Worm (Caenorhabditis elegans) whole organism, early embryonic: ENCODE data around the gene nduf-2.2.

Experiments used
- B0310.2 ChIP-seq: sonication (generic microtip); optimal IDR thresholded peaks from 2 replicates; lab custom pipeline; 2016; ENCODE audit warnings: mild to moderate bottlenecking, missing genetic modification characterization, missing compliant biosample characterization
- F13C5.2 ChIP-seq: sonication (generic microtip); optimal IDR thresholded peaks from 2 replicates; lab custom pipeline; 2017; ENCODE audit warnings: mild to moderate bottlenecking, missing genetic modification characterization, inconsistent platforms, missing compliant biosample characterization
- aly-1 ChIP-seq: sonication (generic microtip); optimal IDR thresholded peaks from 2 replicates; lab custom pipeline; 2016; ENCODE audit warnings: missing genetic modification characterization, missing compliant biosample characterization
- ama-1 ChIP-seq: fragments of 150-350 bp; optimal IDR thresholded peaks from 2 replicates; lab custom pipeline; 2014
- ceh-13 ChIP-seq: fragments of 200-800 bp; sonication (Bioruptor generic); optimal IDR thresholded peaks from 2 replicates; lab custom pipeline; 2018; ENCODE audit warnings: mild to moderate bottlenecking, missing genetic modification characterization, missing compliant biosample characterization
- ceh-36 ChIP-seq: sonication (generic microtip); optimal IDR thresholded peaks from 2 replicates; lab custom pipeline; 2016; ENCODE audit warnings: missing genetic modification characterization, inconsistent platforms, missing compliant biosample characterization
- ets-7 ChIP-seq: sonication (generic microtip); optimal IDR thresholded peaks from 2 replicates; lab custom pipeline; 2016; ENCODE audit warnings: missing genotype, missing genetic modification characterization, missing compliant biosample characterization
- flt-1 ChIP-seq: fragments of 200-800 bp; sonication (Bioruptor generic); IDR thresholded peaks from 2 replicates; pipeline ENCODE4 v1.3.6; 2022; ENCODE audit warnings: missing genetic modification characterization, missing compliant biosample characterization
- hmbx-1 ChIP-seq: sonication (generic microtip); optimal IDR thresholded peaks from 2 replicates; lab custom pipeline; 2016; ENCODE audit warnings: mild to moderate bottlenecking, missing genetic modification characterization, missing compliant biosample characterization
- hmg-4 ChIP-seq: fragments of 200-800 bp; sonication (Bioruptor generic); optimal IDR thresholded peaks from 2 replicates; lab custom pipeline; 2018; ENCODE audit warnings: mild to moderate bottlenecking, missing genetic modification characterization, missing compliant biosample characterization
- hnd-1 ChIP-seq: sonication (generic microtip); optimal IDR thresholded peaks from 2 replicates; lab custom pipeline; 2016; ENCODE audit warnings: missing genetic modification characterization, missing compliant biosample characterization
- pes-1 ChIP-seq: fragments of 200-800 bp; sonication (Bioruptor generic); IDR thresholded peaks from 2 replicates; pipeline ENCODE4 v1.3.6; 2022; ENCODE audit warnings: missing genetic modification reagents, missing genetic modification characterization, missing compliant biosample characterization
- scrt-1 ChIP-seq: fragments of 200-800 bp; sonication (Bioruptor generic); IDR thresholded peaks from 2 replicates; pipeline ENCODE4 v1.3.6; 2022; ENCODE audit warnings: missing genetic modification characterization, missing compliant biosample characterization
- sea-1 ChIP-seq: fragments of 200-800 bp; sonication (Bioruptor generic); conservative IDR thresholded peaks from 2 replicates; pipeline ENCODE4 v1.3.6; 2022; ENCODE audit warnings: missing genetic modification characterization, missing compliant biosample characterization
- tbx-11 ChIP-seq: fragments of 200-800 bp; sonication (Bioruptor generic); IDR thresholded peaks from 2 replicates; pipeline ENCODE4 v1.3.6; 2022; ENCODE audit warnings: missing genetic modification characterization, missing compliant biosample characterization
- tbx-37 ChIP-seq: fragments of 200-800 bp; sonication (Bioruptor generic); conservative IDR thresholded peaks from 2 replicates; pipeline ENCODE4 v1.3.6; 2022; ENCODE audit warnings: missing genetic modification reagents, missing genetic modification characterization, missing compliant biosample characterization
- tra-4 ChIP-seq: sonication (generic microtip); optimal IDR thresholded peaks from 2 replicates; lab custom pipeline; 2017; ENCODE audit warnings: missing genetic modification characterization, missing compliant biosample characterization

The nduf-2.2 gene

DNA sequence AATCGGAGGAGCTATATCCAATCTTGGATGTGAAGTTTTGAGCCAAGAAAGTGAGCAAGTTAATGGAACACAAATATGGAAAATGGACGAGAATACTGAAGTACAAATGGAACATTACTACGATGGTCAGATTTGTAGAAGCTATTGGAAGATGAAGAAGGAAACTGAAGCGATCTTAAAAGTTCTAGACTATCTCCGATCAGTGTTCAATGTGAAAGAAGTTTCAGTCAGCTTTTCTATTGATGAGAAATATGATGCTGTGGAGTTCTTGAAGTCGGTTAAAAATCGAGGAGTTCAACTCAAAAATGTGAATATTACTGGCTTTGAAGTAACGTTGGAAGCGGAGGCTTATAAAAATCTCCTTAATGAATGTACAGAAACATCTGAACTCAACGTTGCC, 34.1 kb downstream of the nduf-2.2 start:
- no peak for TF ChIP-seq hnd-1

DNA sequence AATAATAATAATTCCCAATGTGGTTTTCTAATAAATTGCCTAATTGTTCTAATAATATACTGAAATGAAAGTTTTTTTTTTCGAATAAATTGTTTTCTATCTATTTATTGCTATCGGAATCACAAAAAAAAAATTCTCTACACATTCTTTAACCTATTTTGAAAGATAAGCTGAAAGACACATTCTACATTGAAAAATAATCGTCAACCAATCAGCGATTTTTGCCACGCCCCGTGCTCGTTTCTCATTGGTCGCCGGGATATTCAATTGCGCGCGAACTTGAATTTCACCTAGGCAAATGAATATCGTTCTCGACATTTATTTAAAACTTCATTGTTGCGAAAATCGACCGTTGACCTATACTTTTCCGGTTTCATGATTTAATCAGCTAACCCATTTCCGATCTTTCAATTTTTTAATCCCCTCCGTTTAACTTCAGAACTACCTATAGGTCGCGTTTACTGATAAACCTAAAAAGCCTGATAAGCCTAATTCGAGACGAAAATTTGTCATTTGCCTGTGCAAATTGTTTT, 35.1 kb downstream of the nduf-2.2 start, which contains the start of gene F23F12.3:
TSS of gene F23F12.3 (plus strand) at position 483 of the 533 bp plus-strand sequence.
- TF ChIP-seq tbx-37 (no peak), F13C5.2 (tag; lab: Kevin White, UChicago) (no peak), B0310.2 (tag; lab: Kevin White, UChicago) (no peak), hmbx-1 (tag; lab: Kevin White, UChicago) (no peak), aly-1 (no peak), ceh-13 (GFP tag; lab: Kevin White, UChicago) (no peak), hnd-1 (no peak), tra-4 (tag; lab: Kevin White, UChicago) (no peak), tbx-11 (no peak), ets-7 (tag; lab: Kevin White, UChicago) (no peak), hmg-4 (GFP tag; lab: Kevin White, UChicago) (no peak)

DNA sequence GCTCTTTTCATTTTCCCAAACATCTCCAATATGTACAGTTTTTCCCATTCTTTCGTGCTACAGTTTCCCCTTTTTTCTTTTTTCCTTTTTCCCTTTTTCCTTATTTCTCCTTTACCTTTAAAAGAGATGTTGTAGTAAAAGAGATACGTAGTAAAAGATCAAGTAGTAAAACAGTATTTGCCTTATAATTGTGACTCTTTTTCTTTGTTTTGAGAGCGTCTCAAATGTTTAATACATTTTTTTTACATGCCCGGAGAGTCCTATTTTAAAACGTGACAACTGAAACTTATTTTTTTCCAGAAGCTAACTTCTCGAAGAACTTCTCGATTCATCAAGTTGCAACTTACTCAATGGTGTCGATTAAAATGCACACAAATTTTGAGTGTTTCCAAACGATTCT, 42.8 kb downstream of the nduf-2.2 start, which contains the start of gene F23F12.12:
TSS of gene F23F12.12 (plus strand) at position 301 of the 400 bp plus-strand sequence.
- TF ChIP-seq sea-1 (GFP tag; lab: Robert Waterston, UW) (no peak), scrt-1 (GFP tag; lab: Robert Waterston, UW) (no peak), ceh-36 (tag; lab: Kevin White, UChicago) (no peak), aly-1 (no peak), tra-4 (tag; lab: Kevin White, UChicago) (no peak), hnd-1 (no peak), ceh-13 (GFP tag; lab: Kevin White, UChicago) (no peak), F13C5.2 (tag; lab: Kevin White, UChicago) (no peak), ets-7 (tag; lab: Kevin White, UChicago) (no peak), flt-1 (no peak), tbx-11 (no peak), tbx-37 (no peak), ama-1 (no peak)

DNA sequence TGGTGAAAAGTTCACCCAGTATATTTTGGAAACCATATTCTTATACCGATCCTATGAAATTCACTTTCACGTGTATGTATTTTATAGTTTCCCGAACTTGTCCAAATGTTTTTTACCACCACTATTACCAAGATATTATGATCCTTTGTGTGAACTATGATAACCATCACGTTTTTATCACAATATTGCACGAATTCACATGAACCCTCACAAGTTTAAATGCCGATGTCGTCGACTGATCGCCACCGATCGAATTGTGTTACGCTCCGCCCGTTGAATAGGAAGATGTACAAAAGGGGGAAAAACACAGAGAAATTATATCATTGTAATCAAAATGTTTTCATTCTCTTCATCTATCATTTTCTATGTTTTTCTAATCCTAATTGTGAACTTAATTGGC, 43.3 kb downstream of the nduf-2.2 start:
- TF ChIP-seq ceh-36 (tag; lab: Kevin White, UChicago): no peak
- no peak for TF ChIP-seq hnd-1
- no peak for TF ChIP-seq tra-4 (tag; lab: Kevin White, UChicago)
- no peak for TF ChIP-seq tbx-11
- TF ChIP-seq ama-1: no peak
- TF ChIP-seq ceh-13 (GFP tag; lab: Kevin White, UChicago): no peak
- no peak for TF ChIP-seq F13C5.2 (tag; lab: Kevin White, UChicago)
- no peak for TF ChIP-seq sea-1 (GFP tag; lab: Robert Waterston, UW)
- no peak for TF ChIP-seq hmg-4 (GFP tag; lab: Kevin White, UChicago)
- no peak for TF ChIP-seq B0310.2 (tag; lab: Kevin White, UChicago)
- no peak for TF ChIP-seq ets-7 (tag; lab: Kevin White, UChicago)
- no peak for TF ChIP-seq scrt-1 (GFP tag; lab: Robert Waterston, UW)
- TF ChIP-seq pes-1 (GFP tag; lab: Robert Waterston, UW): no peak
- no peak for TF ChIP-seq tbx-37
- no peak for TF ChIP-seq aly-1
- no peak for TF ChIP-seq flt-1

DNA sequence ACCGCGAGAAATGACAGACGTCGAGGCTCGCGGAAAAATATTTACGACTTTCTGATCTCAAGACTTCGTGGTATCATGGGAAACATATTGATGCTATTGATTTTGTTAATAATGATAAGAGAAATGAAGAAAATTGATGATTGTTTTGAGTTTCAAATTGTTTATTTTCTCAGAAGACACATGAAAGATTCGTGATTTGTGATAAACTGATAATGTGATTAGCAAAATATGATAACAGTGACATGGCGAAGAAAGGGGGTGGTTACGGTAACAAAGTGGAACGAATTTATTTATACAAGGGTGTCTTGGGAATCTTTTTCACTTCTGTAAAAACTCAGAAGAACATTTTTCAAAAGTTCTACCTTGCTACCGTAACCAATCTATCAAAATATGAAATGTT, 44.3 kb downstream of the nduf-2.2 start:
- TF ChIP-seq scrt-1 (GFP tag; lab: Robert Waterston, UW): no peak
- no peak for TF ChIP-seq aly-1

DNA sequence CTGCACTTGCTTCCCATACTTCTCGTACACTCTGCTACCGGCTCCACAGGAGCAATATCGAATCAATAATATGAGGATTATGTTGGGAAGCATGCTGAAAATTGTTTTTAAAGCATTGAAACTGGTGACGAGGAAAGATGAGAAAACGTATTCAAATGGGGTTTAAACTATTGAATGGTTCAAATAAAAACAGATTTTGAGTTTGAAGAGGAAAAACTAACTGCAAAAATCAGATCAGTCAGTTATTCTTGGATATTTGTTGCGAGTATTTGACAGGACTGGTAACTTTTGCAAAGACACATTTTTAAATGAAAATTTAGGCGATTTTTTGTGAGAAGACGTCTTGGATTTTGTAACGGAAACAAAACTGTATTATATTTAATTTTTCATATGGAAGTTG, 49.7 kb downstream of the nduf-2.2 start, which contains the start of gene acr-5:
TSS of gene acr-5 (minus strand) at position 101 of the 400 bp plus-strand sequence.
- no peak for TF ChIP-seq ama-1
- no peak for TF ChIP-seq B0310.2 (tag; lab: Kevin White, UChicago)
- no peak for TF ChIP-seq ets-7 (tag; lab: Kevin White, UChicago)
- TF ChIP-seq F13C5.2 (tag; lab: Kevin White, UChicago): no peak
- TF ChIP-seq ceh-13 (GFP tag; lab: Kevin White, UChicago): no peak
- no peak for TF ChIP-seq scrt-1 (GFP tag; lab: Robert Waterston, UW)
- TF ChIP-seq hnd-1: no peak
